Worm (Caenorhabditis elegans) whole organism, L4 larva: Measurements from ENCODE around the gene Y48B6A.5.
A peak's percentile ranks its signal among the peaks of the same experiment; 100 is the strongest.

Experiments
- D1046.2 ChIP-seq: fragments of 200-800 bp; sonication (Bioruptor generic); IDR thresholded peaks from 2 replicates; pipeline ENCODE4 v1.3.6; 2022; ENCODE audit warnings: missing genetic modification characterization, missing compliant biosample characterization
- F26F4.8 ChIP-seq: fragments of 200-800 bp; sonication (Bioruptor generic); conservative IDR thresholded peaks from 2 replicates; pipeline ENCODE4 v1.3.6; 2022; ENCODE audit warnings: missing genetic modification characterization, missing compliant biosample characterization
- F37D6.2 ChIP-seq: sonication (generic microtip); optimal IDR thresholded peaks from 2 replicates; lab custom pipeline; 2016; ENCODE audit warnings: mild to moderate bottlenecking, missing genetic modification characterization, missing compliant biosample characterization
- T26A8.4 ChIP-seq: fragments of 200-800 bp; sonication (Bioruptor generic); IDR thresholded peaks from 2 replicates; pipeline ENCODE4 v1.3.6; 2022; ENCODE audit warnings: missing genetic modification characterization, missing compliant biosample characterization
- ZK337.2 ChIP-seq: fragments of 200-800 bp; sonication (Bioruptor generic); IDR thresholded peaks from 2 replicates; pipeline ENCODE4 v1.3.6; 2022; ENCODE audit warnings: missing genetic modification reagents, missing genetic modification characterization, missing compliant biosample characterization
- aly-2 ChIP-seq: sonication (generic microtip); optimal IDR thresholded peaks from 2 replicates; lab custom pipeline; 2018; ENCODE audit warnings: missing biosample characterization, missing genetic modification characterization
- arid-1 ChIP-seq: fragments of 200-800 bp; sonication (Bioruptor generic); conservative IDR thresholded peaks from 2 replicates; pipeline ENCODE4 v1.3.6; 2022; ENCODE audit warnings: missing genetic modification reagents, missing genetic modification characterization, missing compliant biosample characterization
- ceh-20 ChIP-seq: fragments of 200-800 bp; sonication (Bioruptor generic); IDR thresholded peaks from 2 replicates; pipeline ENCODE4 v1.3.6; 2022; ENCODE audit warnings: missing genetic modification reagents, missing genetic modification characterization, missing compliant biosample characterization
- ceh-44 ChIP-seq: fragments of 200-800 bp; sonication (Bioruptor generic); IDR thresholded peaks from 2 replicates; pipeline ENCODE4 v1.3.6; 2022; ENCODE audit warnings: missing genetic modification reagents, missing genetic modification characterization, missing compliant biosample characterization
- ceh-62 ChIP-seq: sonication (generic microtip); optimal IDR thresholded peaks from 2 replicates; lab custom pipeline; 2017; ENCODE audit warnings: missing biosample characterization, missing genetic modification characterization
- ctbp-1 ChIP-seq: fragments of 200-800 bp; sonication (Bioruptor generic); IDR thresholded peaks from 2 replicates; pipeline ENCODE4 v1.3.6; 2022; ENCODE audit warnings: missing genetic modification reagents, missing genetic modification characterization, missing compliant biosample characterization
- daf-12 ChIP-seq: fragments of 150-350 bp; optimal IDR thresholded peaks from 2 replicates; lab custom pipeline; 2014; ENCODE audit warnings: missing biosample characterization, missing genetic modification reagents, missing genetic modification characterization
- daf-16 ChIP-seq, 3 experiments: sonication (generic microtip); optimal IDR thresholded peaks; 2 replicates each; lab custom pipeline; 2016 to 2017; ENCODE audit warnings: missing genetic modification characterization in 3 of 3, missing genetic modification reagents in 3 of 3, mild to moderate bottlenecking in 2 of 3, missing compliant biosample characterization in 2 of 3, missing biosample characterization in 1 of 3, moderate library complexity in 1 of 3
- dmd-6 ChIP-seq: fragments of 200-800 bp; sonication (Bioruptor generic); IDR thresholded peaks from 2 replicates; pipeline ENCODE4 v1.3.6; 2022; ENCODE audit warnings: missing genetic modification reagents, missing genetic modification characterization, missing compliant biosample characterization
- dmd-9 ChIP-seq: fragments of 200-800 bp; sonication (Bioruptor generic); IDR thresholded peaks from 2 replicates; pipeline ENCODE4 v1.3.6; 2022; ENCODE audit warnings: missing genetic modification reagents, missing genetic modification characterization, missing compliant biosample characterization
- dpl-1 ChIP-seq: fragments of 150-350 bp; optimal IDR thresholded peaks from 2 replicates; lab custom pipeline; 2014; ENCODE audit warnings: missing biosample characterization, missing genetic modification reagents, missing genetic modification characterization
- duxl-1 ChIP-seq: sonication (generic microtip); optimal IDR thresholded peaks from 2 replicates; lab custom pipeline; 2016; ENCODE audit warnings: mild to moderate bottlenecking, missing genetic modification characterization, moderate library complexity, missing compliant biosample characterization; ENCODE audit not compliant: poor library complexity
- egl-43 ChIP-seq: fragments of 200-800 bp; sonication (Bioruptor generic); IDR thresholded peaks from 2 replicates; pipeline ENCODE4 v1.3.6; 2022; ENCODE audit warnings: missing genetic modification reagents, missing genetic modification characterization, missing compliant biosample characterization
- fos-1 ChIP-seq: fragments of 150-350 bp; optimal IDR thresholded peaks from 2 replicates; lab custom pipeline; 2014; ENCODE audit warnings: missing biosample characterization, missing genetic modification characterization
- gei-8 ChIP-seq: fragments of 200-800 bp; sonication (Bioruptor generic); optimal IDR thresholded peaks from 2 replicates; lab custom pipeline; 2018; ENCODE audit warnings: mild to moderate bottlenecking, missing genetic modification characterization, missing compliant biosample characterization
- hif-1 ChIP-seq, 2 experiments: sonication (generic microtip); optimal IDR thresholded peaks; 2 replicates each; lab custom pipeline; 2016 to 2017; ENCODE audit warnings: missing compliant biosample characterization in 2 of 2, missing genetic modification characterization in 2 of 2, missing genetic modification reagents in 2 of 2, missing genotype in 2 of 2, mild to moderate bottlenecking in 1 of 2
- hlh-11 ChIP-seq: fragments of 200-800 bp; sonication (Bioruptor generic); optimal IDR thresholded peaks from 2 replicates; lab custom pipeline; 2018; ENCODE audit warnings: mild to moderate bottlenecking, missing genetic modification characterization, missing compliant biosample characterization
- hlh-30 ChIP-seq: sonication (generic microtip); optimal IDR thresholded peaks from 2 replicates; lab custom pipeline; 2017; ENCODE audit warnings: antibody characterized with exemption, mild to moderate bottlenecking, missing genetic modification characterization, missing compliant biosample characterization; ENCODE audit not compliant: insufficient read depth
- lin-13 ChIP-seq: fragments of 150-350 bp; optimal IDR thresholded peaks from 2 replicates; lab custom pipeline; 2014; ENCODE audit warnings: missing biosample characterization, missing genetic modification reagents, missing genetic modification characterization
- lin-15B ChIP-seq: fragments of 150-350 bp; sonication (generic microtip); optimal IDR thresholded peaks from 3 replicates; lab custom pipeline; 2014; ENCODE audit warnings: missing biosample characterization, missing genetic modification characterization
- lin-39 ChIP-seq: fragments of 150-350 bp; optimal IDR thresholded peaks from 2 replicates; lab custom pipeline; 2014; ENCODE audit warnings: missing biosample characterization, missing genetic modification reagents, missing genetic modification characterization
- madf-5 ChIP-seq, 2 experiments: fragments of 200-800 bp; sonication (Bioruptor generic); IDR thresholded peaks; 2 replicates each; pipeline ENCODE4 v1.3.6; 2022; ENCODE audit warnings: missing compliant biosample characterization in 2 of 2, missing genetic modification characterization in 2 of 2
- madf-9 ChIP-seq: fragments of 200-800 bp; sonication (Bioruptor generic); conservative IDR thresholded peaks from 2 replicates; pipeline ENCODE4 v1.3.6; 2022; ENCODE audit warnings: missing genetic modification reagents, missing genetic modification characterization, missing compliant biosample characterization
- mxl-2 ChIP-seq: fragments of 200-800 bp; sonication (Bioruptor generic); conservative IDR thresholded peaks from 2 replicates; pipeline ENCODE4 v1.3.6; 2022; ENCODE audit warnings: missing genetic modification reagents, missing genetic modification characterization, missing compliant biosample characterization
- mxl-3 ChIP-seq: fragments of 200-800 bp; sonication (Bioruptor generic); optimal IDR thresholded peaks from 2 replicates; lab custom pipeline; 2018; ENCODE audit warnings: mild to moderate bottlenecking, missing genetic modification characterization, missing compliant biosample characterization
- nhr-10 ChIP-seq: fragments of 150-350 bp; optimal IDR thresholded peaks from 2 replicates; lab custom pipeline; 2014; ENCODE audit warnings: missing biosample characterization, missing genetic modification characterization
- nhr-102 ChIP-seq: sonication (generic microtip); optimal IDR thresholded peaks from 2 replicates; lab custom pipeline; 2016; ENCODE audit warnings: mild to moderate bottlenecking, missing genetic modification characterization, moderate library complexity, missing compliant biosample characterization
- nhr-111 ChIP-seq: fragments of 200-800 bp; sonication (Bioruptor generic); optimal IDR thresholded peaks from 2 replicates; lab custom pipeline; 2018; ENCODE audit warnings: mild to moderate bottlenecking, missing genetic modification characterization, missing compliant biosample characterization
- nhr-237 ChIP-seq: sonication (generic microtip); optimal IDR thresholded peaks from 2 replicates; lab custom pipeline; 2017; ENCODE audit warnings: missing biosample characterization, missing genetic modification characterization
- nhr-25 ChIP-seq: sonication (generic microtip); optimal IDR thresholded peaks from 2 replicates; lab custom pipeline; 2017; ENCODE audit warnings: missing genetic modification characterization, mild to moderate bottlenecking, missing compliant biosample characterization, antibody characterized with exemption, moderate library complexity, borderline replicate concordance; ENCODE audit not compliant: insufficient read depth
- nhr-28 ChIP-seq: fragments of 150-350 bp; optimal IDR thresholded peaks from 2 replicates; lab custom pipeline; 2014; ENCODE audit warnings: missing biosample characterization, missing genetic modification characterization
- nhr-41 ChIP-seq: fragments of 200-800 bp; sonication (Bioruptor generic); IDR thresholded peaks from 2 replicates; pipeline ENCODE4 v1.3.6; 2022; ENCODE audit warnings: missing genetic modification reagents, missing genetic modification characterization, missing compliant biosample characterization
- nhr-42 ChIP-seq: fragments of 200-800 bp; sonication (Bioruptor generic); IDR thresholded peaks from 2 replicates; pipeline ENCODE4 v1.3.6; 2022; ENCODE audit warnings: missing genetic modification characterization, missing compliant biosample characterization
- nhr-77 ChIP-seq: fragments of 150-350 bp; optimal IDR thresholded peaks from 2 replicates; lab custom pipeline; 2014; ENCODE audit warnings: missing biosample characterization, missing genetic modification characterization
- saeg-2 ChIP-seq: fragments of 200-800 bp; sonication (Bioruptor generic); IDR thresholded peaks from 2 replicates; pipeline ENCODE4 v1.3.6; 2022; ENCODE audit warnings: missing genetic modification reagents, missing genetic modification characterization, missing compliant biosample characterization
- sdz-12 ChIP-seq: fragments of 200-800 bp; sonication (Bioruptor generic); optimal IDR thresholded peaks from 2 replicates; lab custom pipeline; 2018; ENCODE audit warnings: mild to moderate bottlenecking, missing genetic modification characterization, missing compliant biosample characterization
- set-16 ChIP-seq: fragments of 200-800 bp; sonication (Bioruptor generic); IDR thresholded peaks from 2 replicates; pipeline ENCODE4 v1.3.6; 2022; ENCODE audit warnings: missing genetic modification reagents, missing genetic modification characterization, missing compliant biosample characterization
- spr-3 ChIP-seq: fragments of 200-800 bp; sonication (Bioruptor generic); optimal IDR thresholded peaks from 2 replicates; lab custom pipeline; 2018; ENCODE audit warnings: mild to moderate bottlenecking, missing genetic modification characterization, missing compliant biosample characterization
- tag-97 ChIP-seq: fragments of 200-800 bp; sonication (Bioruptor generic); IDR thresholded peaks from 2 replicates; pipeline ENCODE4 v1.3.6; 2022; ENCODE audit warnings: missing genetic modification characterization, missing compliant biosample characterization
- unc-130 ChIP-seq: sonication (generic microtip); optimal IDR thresholded peaks from 2 replicates; lab custom pipeline; 2016; ENCODE audit warnings: missing genetic modification reagents, missing genetic modification characterization, missing compliant biosample characterization
- vab-7 ChIP-seq: fragments of 200-800 bp; sonication (Bioruptor generic); IDR thresholded peaks from 2 replicates; pipeline ENCODE4 v1.3.6; 2022; ENCODE audit warnings: missing genetic modification reagents, missing genetic modification characterization, missing compliant biosample characterization
- zag-1 ChIP-seq: fragments of 150-350 bp; optimal IDR thresholded peaks from 2 replicates; lab custom pipeline; 2014; ENCODE audit warnings: missing biosample characterization, missing genetic modification characterization
- zfp-3 ChIP-seq: fragments of 200-800 bp; sonication (Bioruptor generic); conservative IDR thresholded peaks from 2 replicates; pipeline ENCODE4 v1.3.6; 2022; ENCODE audit warnings: missing genetic modification reagents, missing genetic modification characterization, missing compliant biosample characterization
- zip-11 ChIP-seq: fragments of 200-800 bp; sonication (Bioruptor generic); IDR thresholded peaks from 2 replicates; pipeline ENCODE4 v1.3.6; 2022; ENCODE audit warnings: missing genetic modification characterization, missing compliant biosample characterization
- ztf-7 ChIP-seq: fragments of 150-350 bp; optimal IDR thresholded peaks from 2 replicates; lab custom pipeline; 2014; ENCODE audit warnings: missing biosample characterization, missing genetic modification characterization

Gene Y48B6A.5

DNA sequence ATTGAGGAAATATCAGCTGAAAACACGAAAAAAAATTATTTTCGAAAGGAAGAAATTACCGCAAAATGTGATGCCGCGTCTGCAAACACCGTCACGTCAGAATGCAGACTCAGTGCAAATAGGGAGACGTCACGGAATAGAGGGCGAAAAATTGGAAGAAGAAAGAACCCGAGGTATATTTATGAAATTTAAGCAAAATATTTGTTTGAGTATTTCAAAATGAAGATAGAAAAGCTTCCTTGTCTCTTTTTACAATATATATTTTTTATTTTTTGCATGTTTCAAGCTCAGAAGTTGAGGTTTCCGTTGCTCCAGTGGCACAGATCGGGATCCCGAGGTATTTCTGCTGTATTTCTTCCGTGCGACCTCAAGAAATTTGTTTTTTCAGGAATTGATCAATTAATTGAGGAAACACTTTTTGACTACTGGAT lies 31.1 kb downstream of the Y48B6A.5 start, which contains the start of gene W03H9.2:
Gene W03H9.2 (minus strand): TSS at position 32 of the 431 bp plus-strand sequence.
- TF ChIP-seq set-16 (GFP tag; lab: Robert Waterston, UW) = no peak
- TF ChIP-seq mxl-2 (GFP tag; lab: Robert Waterston, UW) = no peak
- peak; percentile 58 for TF ChIP-seq unc-130 (GFP tag; lab: Kevin White, UChicago)
- peak; percentile 45; the same call in 1 of the 2 replicates for TF ChIP-seq nhr-42 (GFP tag; lab: Robert Waterston, UW)
- peak; percentile 53; the same call in 1 of the 2 replicates for TF ChIP-seq vab-7 (GFP tag; lab: Robert Waterston, UW)
- TF ChIP-seq F26F4.8 (GFP tag; lab: Robert Waterston, UW) = no peak
- no peak for TF ChIP-seq fos-1 (tag; lab: Kevin White, UChicago)
- peak; percentile 75 for TF ChIP-seq nhr-77 (tag; lab: Kevin White, UChicago)
- TF ChIP-seq ZK337.2 (GFP tag; lab: Robert Waterston, UW) = no peak
- no peak for TF ChIP-seq ceh-62 (tag; lab: Kevin White, UChicago)
- 0 out of 2 replicates have a peak, but pooled peaks have one; percentile 41 for TF ChIP-seq egl-43 (GFP tag; lab: Robert Waterston, UW)
- TF ChIP-seq T26A8.4 (GFP tag; lab: Robert Waterston, UW) = no peak
- TF ChIP-seq nhr-237 (tag; lab: Kevin White, UChicago) = no peak
- peak; percentile 49 for TF ChIP-seq hlh-11 (tag; lab: Kevin White, UChicago)
- TF ChIP-seq F37D6.2 (tag; lab: Kevin White, UChicago) = peak; percentile 59
- no peak for TF ChIP-seq nhr-25 (tag; lab: Kevin White, UChicago)
- TF ChIP-seq zfp-3 (GFP tag; lab: Robert Waterston, UW) = no peak
- TF ChIP-seq ztf-7 (tag; lab: Kevin White, UChicago) = no peak
- TF ChIP-seq spr-3 = no peak
- no peak for TF ChIP-seq daf-12 (tag; lab: Kevin White, UChicago)
- no peak for TF ChIP-seq zip-11 (GFP tag; lab: Robert Waterston, UW)
- peak; percentile 22; the same call in 1 of the 2 replicates for TF ChIP-seq ceh-44
- peak; percentile 50; the same call in 1 of the 2 replicates for TF ChIP-seq madf-9
- peak; percentile 35 for TF ChIP-seq nhr-111 (GFP tag; lab: Kevin White, UChicago)
- TF ChIP-seq dpl-1 (GFP tag; lab: Kevin White, UChicago) = peak; percentile 81
- no peak for TF ChIP-seq hlh-30 (tag; lab: Kevin White, UChicago)
- no peak for TF ChIP-seq nhr-41
- peak; percentile 62 for TF ChIP-seq sdz-12
- TF ChIP-seq tag-97 (GFP tag; lab: Robert Waterston, UW) = no peak
- TF ChIP-seq gei-8 (GFP tag; lab: Kevin White, UChicago) = no peak
- peak; percentile 76 for TF ChIP-seq dmd-9
- TF ChIP-seq nhr-102 (tag; lab: Kevin White, UChicago) = peak; percentile 36
- peak; percentile 18 for TF ChIP-seq lin-13 (GFP tag; lab: Kevin White, UChicago)
- TF ChIP-seq nhr-10 (tag; lab: Kevin White, UChicago) = no peak
- 0 out of 2 replicates have a peak, but pooled peaks have one; percentile 9 for TF ChIP-seq arid-1 (GFP tag; lab: Robert Waterston, UW)
- peak; percentile 25 for TF ChIP-seq duxl-1 (tag; lab: Kevin White, UChicago)
- no peak for TF ChIP-seq madf-5 (GFP tag; IDR thresholded peaks at IDR 0.05; lab: Robert Waterston, UW)
- no peak for TF ChIP-seq ceh-20 (GFP tag; lab: Robert Waterston, UW)
- TF ChIP-seq ctbp-1 = 0 out of 2 replicates have a peak, but pooled peaks have one; percentile 40
- TF ChIP-seq lin-39 (tag; lab: Kevin White, UChicago) = no peak
- no peak for TF ChIP-seq saeg-2 (GFP tag; lab: Robert Waterston, UW)
- TF ChIP-seq D1046.2 (GFP tag; lab: Robert Waterston, UW) = no peak
- TF ChIP-seq lin-15B (tag; lab: Kevin White, UChicago) = no peak
- TF ChIP-seq nhr-28 (tag; lab: Kevin White, UChicago) = peak; percentile 15
- TF ChIP-seq hif-1 (tag; optimal IDR thresholded peaks at IDR 0.05; lab: Kevin White, UChicago) = peak in 1 of 2 experiments; percentile 90
- peak; percentile 44 for TF ChIP-seq mxl-3 (GFP tag; lab: Kevin White, UChicago)
- peak; percentile 57 for TF ChIP-seq dmd-6 (GFP tag; lab: Robert Waterston, UW)
- no peak for TF ChIP-seq daf-16 (GFP tag; optimal IDR thresholded peaks at IDR 0.05; lab: Kevin White, UChicago)
- TF ChIP-seq daf-16 (tag; optimal IDR thresholded peaks at IDR 0.05; lab: Kevin White, UChicago) = peak; percentile 9
- TF ChIP-seq aly-2 (tag; lab: Kevin White, UChicago) = no peak
- no peak for TF ChIP-seq zag-1 (tag; lab: Kevin White, UChicago)
